Worm (Caenorhabditis elegans) whole organism, L4 larva: ENCODE results near the gene W06A7.4.

Experiments
- nhr-25 ChIP-seq: sonication (generic microtip); optimal IDR thresholded peaks from 2 replicates; lab custom pipeline; 2017; ENCODE audit warnings: missing genetic modification characterization, mild to moderate bottlenecking, missing compliant biosample characterization, antibody characterized with exemption, moderate library complexity, borderline replicate concordance; ENCODE audit not compliant: insufficient read depth
- nhr-76 ChIP-seq: fragments of 150-350 bp; optimal IDR thresholded peaks from 2 replicates; lab custom pipeline; 2014; ENCODE audit warnings: missing biosample characterization, missing genetic modification characterization

ce11 chrV:14781130-14781529 is 43.1 kb upstream of the W06A7.4 start, which contains the start of gene Y50E8A.11:
- TF ChIP-seq nhr-76 (tag; lab: Kevin White, UChicago) (no peak), nhr-25 (tag; lab: Kevin White, UChicago) (no peak)
